Fruit fly (Drosophila melanogaster): Measurements from ENCODE around the gene CG13144.

- TF ChIP-seq psq (optimal IDR thresholded peaks at IDR 0.05) (no peak), Sin3A (optimal IDR thresholded peaks at IDR 0.05) (no peak), insv (optimal IDR thresholded peaks at IDR 0.05) (no peak), Myc (optimal IDR thresholded peaks at IDR 0.05) (no peak)
Observed at dm6 chr2L:10483073-10483472, 8.2 kb downstream of the CG13144 start, which contains the start of gene Grip75.

All from Kc167 (cell line).